Worm (Caenorhabditis elegans) whole organism, early embryonic: ENCODE measurements around the gene R04B5.11.

Experiments used
- B0310.2 ChIP-seq: sonication (generic microtip); optimal IDR thresholded peaks from 2 replicates; lab custom pipeline; 2016; ENCODE audit warnings: mild to moderate bottlenecking, missing genetic modification characterization, missing compliant biosample characterization
- F13C5.2 ChIP-seq: sonication (generic microtip); optimal IDR thresholded peaks from 2 replicates; lab custom pipeline; 2017; ENCODE audit warnings: mild to moderate bottlenecking, missing genetic modification characterization, inconsistent platforms, missing compliant biosample characterization
- aly-1 ChIP-seq: sonication (generic microtip); optimal IDR thresholded peaks from 2 replicates; lab custom pipeline; 2016; ENCODE audit warnings: missing genetic modification characterization, missing compliant biosample characterization
- ama-1 ChIP-seq: fragments of 150-350 bp; optimal IDR thresholded peaks from 2 replicates; lab custom pipeline; 2014
- ceh-13 ChIP-seq: fragments of 200-800 bp; sonication (Bioruptor generic); optimal IDR thresholded peaks from 2 replicates; lab custom pipeline; 2018; ENCODE audit warnings: mild to moderate bottlenecking, missing genetic modification characterization, missing compliant biosample characterization
- ceh-36 ChIP-seq: sonication (generic microtip); optimal IDR thresholded peaks from 2 replicates; lab custom pipeline; 2016; ENCODE audit warnings: missing genetic modification characterization, inconsistent platforms, missing compliant biosample characterization
- ets-7 ChIP-seq: sonication (generic microtip); optimal IDR thresholded peaks from 2 replicates; lab custom pipeline; 2016; ENCODE audit warnings: missing genotype, missing genetic modification characterization, missing compliant biosample characterization
- flt-1 ChIP-seq: fragments of 200-800 bp; sonication (Bioruptor generic); IDR thresholded peaks from 2 replicates; pipeline ENCODE4 v1.3.6; 2022; ENCODE audit warnings: missing genetic modification characterization, missing compliant biosample characterization
- hmbx-1 ChIP-seq: sonication (generic microtip); optimal IDR thresholded peaks from 2 replicates; lab custom pipeline; 2016; ENCODE audit warnings: mild to moderate bottlenecking, missing genetic modification characterization, missing compliant biosample characterization
- hmg-4 ChIP-seq: fragments of 200-800 bp; sonication (Bioruptor generic); optimal IDR thresholded peaks from 2 replicates; lab custom pipeline; 2018; ENCODE audit warnings: mild to moderate bottlenecking, missing genetic modification characterization, missing compliant biosample characterization
- hnd-1 ChIP-seq: sonication (generic microtip); optimal IDR thresholded peaks from 2 replicates; lab custom pipeline; 2016; ENCODE audit warnings: missing genetic modification characterization, missing compliant biosample characterization
- pes-1 ChIP-seq: fragments of 200-800 bp; sonication (Bioruptor generic); IDR thresholded peaks from 2 replicates; pipeline ENCODE4 v1.3.6; 2022; ENCODE audit warnings: missing genetic modification reagents, missing genetic modification characterization, missing compliant biosample characterization
- scrt-1 ChIP-seq: fragments of 200-800 bp; sonication (Bioruptor generic); IDR thresholded peaks from 2 replicates; pipeline ENCODE4 v1.3.6; 2022; ENCODE audit warnings: missing genetic modification characterization, missing compliant biosample characterization
- sea-1 ChIP-seq: fragments of 200-800 bp; sonication (Bioruptor generic); conservative IDR thresholded peaks from 2 replicates; pipeline ENCODE4 v1.3.6; 2022; ENCODE audit warnings: missing genetic modification characterization, missing compliant biosample characterization
- tbx-11 ChIP-seq: fragments of 200-800 bp; sonication (Bioruptor generic); IDR thresholded peaks from 2 replicates; pipeline ENCODE4 v1.3.6; 2022; ENCODE audit warnings: missing genetic modification characterization, missing compliant biosample characterization
- tbx-37 ChIP-seq: fragments of 200-800 bp; sonication (Bioruptor generic); conservative IDR thresholded peaks from 2 replicates; pipeline ENCODE4 v1.3.6; 2022; ENCODE audit warnings: missing genetic modification reagents, missing genetic modification characterization, missing compliant biosample characterization
- tra-4 ChIP-seq: sonication (generic microtip); optimal IDR thresholded peaks from 2 replicates; lab custom pipeline; 2017; ENCODE audit warnings: missing genetic modification characterization, missing compliant biosample characterization

Gene R04B5.11

DNA sequence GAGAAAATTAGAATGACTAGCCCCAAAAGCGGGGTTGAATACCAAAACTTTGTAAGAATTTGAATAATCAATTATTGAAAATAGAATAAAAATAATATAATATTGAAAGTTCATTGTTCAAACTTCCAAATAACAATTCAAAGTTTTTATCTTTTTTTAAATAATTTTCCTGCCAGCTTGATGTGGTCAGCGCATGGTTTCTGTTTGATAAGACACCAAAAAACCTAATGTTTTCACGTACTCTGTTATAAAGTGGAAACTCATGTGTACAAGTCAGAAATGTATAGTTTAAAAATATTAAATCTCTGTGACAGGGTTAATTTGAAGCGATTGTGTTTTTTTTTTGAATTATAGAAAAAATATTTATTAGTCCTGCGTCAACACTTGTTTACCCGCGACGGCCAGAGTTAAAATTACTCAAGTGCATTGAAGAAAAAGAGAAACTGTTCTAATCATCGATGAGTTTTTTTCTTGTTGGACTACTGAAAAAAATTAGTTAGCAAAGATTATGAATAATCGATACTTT, 13.8 kb upstream of the R04B5.11 start, which contains the start of gene ugt-17:
TSS of gene ugt-17 (minus strand) at position 180 of the 526 bp plus-strand sequence.
- no peak for TF ChIP-seq ama-1 (lab: Kevin White, UChicago)
- TF ChIP-seq hmg-4 (GFP tag; lab: Kevin White, UChicago) = no peak
- TF ChIP-seq hmbx-1 (tag; lab: Kevin White, UChicago) = no peak
- no peak for TF ChIP-seq aly-1 (tag; lab: Kevin White, UChicago)
- TF ChIP-seq ceh-36 (tag; lab: Kevin White, UChicago) = no peak
- TF ChIP-seq sea-1 (GFP tag; lab: Robert Waterston, UW) = no peak
- TF ChIP-seq ets-7 = no peak
- no peak for TF ChIP-seq ceh-13
- TF ChIP-seq tbx-37 (GFP tag; lab: Robert Waterston, UW) = no peak
- TF ChIP-seq hnd-1 (tag; lab: Kevin White, UChicago) = no peak
- TF ChIP-seq pes-1 (GFP tag; lab: Robert Waterston, UW) = no peak
- TF ChIP-seq B0310.2 (tag; lab: Kevin White, UChicago) = no peak
- no peak for TF ChIP-seq tbx-11 (GFP tag; lab: Robert Waterston, UW)
- TF ChIP-seq F13C5.2 (tag; lab: Kevin White, UChicago) = no peak
- no peak for TF ChIP-seq scrt-1 (GFP tag; lab: Robert Waterston, UW)
- TF ChIP-seq flt-1 = no peak

DNA sequence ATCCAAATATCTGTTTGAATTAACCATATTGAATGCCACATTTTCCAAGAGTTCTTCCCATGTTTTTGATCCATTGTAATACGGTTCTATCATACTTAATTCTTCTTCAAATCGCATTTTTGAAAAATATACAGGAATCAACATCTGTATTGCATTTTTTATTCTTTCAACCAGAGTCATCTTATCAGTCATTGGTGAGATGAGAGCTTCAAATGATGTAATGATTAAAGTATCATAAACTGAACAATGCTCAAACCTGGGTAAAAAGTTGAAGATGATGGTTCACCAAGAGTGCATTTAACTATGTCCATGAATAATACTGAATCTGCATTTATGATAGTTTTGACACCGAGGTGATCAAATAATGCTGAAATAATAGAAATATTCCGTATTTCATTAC, 12.8 kb upstream of the R04B5.11 start:
- TF ChIP-seq tbx-37 (GFP tag; lab: Robert Waterston, UW) (no peak), tbx-11 (GFP tag; lab: Robert Waterston, UW) (no peak), tra-4 (no peak), ceh-13 (no peak), ceh-36 (tag; lab: Kevin White, UChicago) (no peak), sea-1 (GFP tag; lab: Robert Waterston, UW) (no peak)

DNA sequence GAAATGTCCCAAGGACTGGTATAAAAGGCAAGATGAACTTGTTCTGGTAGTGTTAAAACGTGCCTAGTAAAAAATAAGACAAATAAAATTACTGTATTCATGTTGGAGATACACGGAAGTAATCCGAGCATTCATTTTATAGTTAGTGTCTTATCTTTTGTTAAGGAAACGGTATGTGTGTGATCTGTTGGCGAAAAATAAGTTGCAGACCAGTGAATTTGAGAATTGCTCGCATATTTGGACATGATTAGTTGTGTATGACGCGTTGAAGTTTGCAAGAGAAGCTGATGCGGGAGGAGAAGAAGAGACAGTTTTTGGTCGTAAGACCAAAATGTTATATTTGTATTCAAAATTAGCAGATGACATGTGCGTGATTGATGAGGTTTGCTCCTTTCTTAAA, 10.9 kb upstream of the R04B5.11 start, which contains the start of gene C08B6.14:
TSS of gene C08B6.14 (minus strand) at position 101 of the 400 bp plus-strand sequence.
- TF ChIP-seq ceh-36 (tag; lab: Kevin White, UChicago) = no peak
- no peak for TF ChIP-seq sea-1 (GFP tag; lab: Robert Waterston, UW)
- no peak for TF ChIP-seq ceh-13
- no peak for TF ChIP-seq scrt-1 (GFP tag; lab: Robert Waterston, UW)
- TF ChIP-seq tra-4 = no peak
- TF ChIP-seq hmg-4 (GFP tag; lab: Kevin White, UChicago) = no peak
- no peak for TF ChIP-seq ama-1 (lab: Kevin White, UChicago)
- TF ChIP-seq ets-7 = no peak
- no peak for TF ChIP-seq tbx-11 (GFP tag; lab: Robert Waterston, UW)

DNA sequence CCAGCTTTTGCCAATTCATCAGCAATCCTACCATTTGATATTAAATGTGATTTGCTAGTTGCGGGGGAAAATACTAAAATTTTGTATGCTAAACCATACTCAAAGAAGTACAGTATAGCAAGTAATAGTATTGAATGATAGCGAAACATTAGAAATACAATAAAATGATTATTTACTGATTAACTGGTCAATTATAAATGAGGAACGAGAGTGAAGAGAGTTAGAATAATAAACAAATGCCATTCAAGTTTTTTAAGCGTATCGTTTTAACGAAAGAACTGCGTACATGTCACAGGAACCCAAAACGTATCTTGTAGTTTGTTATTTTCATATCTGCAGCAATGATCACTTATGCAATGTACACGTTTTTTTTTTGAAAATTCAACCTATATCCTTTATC, 7.4 kb upstream of the R04B5.11 start, which contains the start of gene ugt-47:
TSS of gene ugt-47 (minus strand) at position 169 of the 400 bp plus-strand sequence.
- no peak for TF ChIP-seq flt-1
- no peak for TF ChIP-seq aly-1 (tag; lab: Kevin White, UChicago)
- TF ChIP-seq hmg-4 (GFP tag; lab: Kevin White, UChicago) = no peak
- TF ChIP-seq F13C5.2 (tag; lab: Kevin White, UChicago) = no peak
- no peak for TF ChIP-seq ama-1 (lab: Kevin White, UChicago)
- no peak for TF ChIP-seq ceh-13
- TF ChIP-seq tbx-37 (GFP tag; lab: Robert Waterston, UW) = no peak
- no peak for TF ChIP-seq ceh-36 (tag; lab: Kevin White, UChicago)
- no peak for TF ChIP-seq hnd-1 (tag; lab: Kevin White, UChicago)
- no peak for TF ChIP-seq hmbx-1 (tag; lab: Kevin White, UChicago)
- no peak for TF ChIP-seq sea-1 (GFP tag; lab: Robert Waterston, UW)
- no peak for TF ChIP-seq pes-1 (GFP tag; lab: Robert Waterston, UW)
- no peak for TF ChIP-seq B0310.2 (tag; lab: Kevin White, UChicago)
- no peak for TF ChIP-seq tra-4
- no peak for TF ChIP-seq ets-7
- no peak for TF ChIP-seq tbx-11 (GFP tag; lab: Robert Waterston, UW)

DNA sequence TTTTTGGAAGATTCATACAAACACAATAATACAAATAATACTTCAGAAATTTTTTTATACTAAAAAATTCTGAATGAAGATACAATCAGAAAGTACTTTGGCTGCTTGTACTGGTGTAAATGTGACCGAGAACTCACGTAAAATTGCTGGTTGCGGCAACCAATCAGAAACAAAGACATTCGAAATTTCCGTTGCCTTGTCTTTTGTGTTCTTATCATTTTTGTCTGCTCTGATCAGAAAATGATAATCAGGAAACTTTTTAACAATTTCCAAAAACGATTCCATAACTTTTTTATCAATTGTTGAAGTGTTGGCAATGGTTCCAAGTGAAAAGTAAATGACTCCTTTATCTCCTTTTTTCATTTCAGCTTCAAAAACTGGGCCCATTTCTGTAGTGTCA, 5.9 kb upstream of the R04B5.11 start:
- TF ChIP-seq tbx-11 (GFP tag; lab: Robert Waterston, UW) = no peak
- TF ChIP-seq hmbx-1 (tag; lab: Kevin White, UChicago) = no peak
- no peak for TF ChIP-seq ceh-13
- no peak for TF ChIP-seq F13C5.2 (tag; lab: Kevin White, UChicago)
- TF ChIP-seq tbx-37 (GFP tag; lab: Robert Waterston, UW) = no peak
- TF ChIP-seq ceh-36 (tag; lab: Kevin White, UChicago) = no peak
- no peak for TF ChIP-seq hmg-4 (GFP tag; lab: Kevin White, UChicago)
- TF ChIP-seq pes-1 (GFP tag; lab: Robert Waterston, UW) = no peak
- no peak for TF ChIP-seq B0310.2 (tag; lab: Kevin White, UChicago)
- no peak for TF ChIP-seq sea-1 (GFP tag; lab: Robert Waterston, UW)
- TF ChIP-seq tra-4 = no peak
- no peak for TF ChIP-seq hnd-1 (tag; lab: Kevin White, UChicago)
- TF ChIP-seq ama-1 (lab: Kevin White, UChicago) = no peak
- TF ChIP-seq aly-1 (tag; lab: Kevin White, UChicago) = no peak
- TF ChIP-seq ets-7 = no peak
- TF ChIP-seq scrt-1 (GFP tag; lab: Robert Waterston, UW) = no peak

DNA sequence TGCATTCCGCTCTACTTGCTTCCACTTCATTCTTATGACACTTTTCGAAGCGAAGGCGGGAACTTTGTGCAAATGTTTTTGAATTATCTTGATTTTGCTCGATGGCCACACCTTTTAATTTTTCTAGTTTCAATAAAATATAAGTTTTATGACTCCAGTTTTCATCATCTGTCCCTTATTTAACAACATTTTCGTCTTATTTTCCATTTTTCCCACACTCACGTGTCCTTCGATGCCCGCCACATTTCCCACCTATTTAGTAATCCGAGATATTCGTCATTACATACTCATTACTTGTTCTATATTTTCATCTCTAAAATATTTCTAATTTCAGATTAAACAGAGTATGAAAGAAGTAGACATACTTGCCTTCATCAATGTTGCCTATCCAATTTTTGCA, 3.3 kb upstream of the R04B5.11 start, which contains the start of gene srd-49:
TSS of gene srd-49 (plus strand) at position 301 of the 400 bp plus-strand sequence.
- TF ChIP-seq ceh-36 (tag; lab: Kevin White, UChicago) (no peak), flt-1 (no peak), hmbx-1 (tag; lab: Kevin White, UChicago) (no peak), tbx-37 (GFP tag; lab: Robert Waterston, UW) (no peak), hmg-4 (GFP tag; lab: Kevin White, UChicago) (no peak)

DNA sequence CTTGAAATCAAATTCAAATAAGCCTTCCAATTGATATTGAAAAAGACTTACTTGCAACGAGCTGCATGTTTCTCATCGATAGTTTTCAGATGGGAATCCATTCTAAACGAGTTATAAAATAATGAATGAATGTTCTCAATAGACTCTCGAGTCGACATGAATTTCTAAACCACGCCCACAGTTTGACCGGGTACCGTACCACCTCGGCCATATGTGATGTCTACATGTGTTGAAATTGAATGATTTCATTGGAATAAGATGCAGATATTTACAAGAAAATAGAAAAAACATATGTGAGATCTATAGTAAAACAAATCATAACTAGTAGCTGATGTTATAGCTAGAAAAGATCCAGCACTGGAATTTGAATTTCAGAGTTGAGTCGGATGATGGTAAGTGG, 591 bp downstream of the R04B5.11 start, which contains the start of gene R04B5.7:
TSS of gene R04B5.7 (minus strand) at position 101 of the 400 bp plus-strand sequence.
- TF ChIP-seq B0310.2 (tag; lab: Kevin White, UChicago) = no peak
- no peak for TF ChIP-seq ets-7
- no peak for TF ChIP-seq hnd-1 (tag; lab: Kevin White, UChicago)
- TF ChIP-seq sea-1 (GFP tag; lab: Robert Waterston, UW) = no peak
- no peak for TF ChIP-seq ama-1 (lab: Kevin White, UChicago)
- no peak for TF ChIP-seq ceh-13
- TF ChIP-seq tbx-11 (GFP tag; lab: Robert Waterston, UW) = no peak
- no peak for TF ChIP-seq hmg-4 (GFP tag; lab: Kevin White, UChicago)
- TF ChIP-seq tra-4 = no peak
- TF ChIP-seq tbx-37 (GFP tag; lab: Robert Waterston, UW) = no peak
- TF ChIP-seq ceh-36 (tag; lab: Kevin White, UChicago) = no peak
- TF ChIP-seq flt-1 = no peak
- no peak for TF ChIP-seq F13C5.2 (tag; lab: Kevin White, UChicago)
- no peak for TF ChIP-seq pes-1 (GFP tag; lab: Robert Waterston, UW)
- no peak for TF ChIP-seq aly-1 (tag; lab: Kevin White, UChicago)
- TF ChIP-seq scrt-1 (GFP tag; lab: Robert Waterston, UW) = no peak
- TF ChIP-seq hmbx-1 (tag; lab: Kevin White, UChicago) = no peak
